Fruit fly (Drosophila melanogaster) whole organism, embryonic: ENCODE results near the gene Ocrl.

Source experiments
- Atf-2 ChIP-seq: fragments of 200-800 bp; sonication (Bioruptor generic); optimal IDR thresholded peaks from 2 replicates; lab custom pipeline; 2016; ENCODE audit warnings: missing biosample characterization, missing genetic modification characterization
- CG10274 ChIP-seq: fragments of 200-800 bp; sonication (Bioruptor generic); optimal IDR thresholded peaks from 3 replicates; lab custom pipeline; 2017; ENCODE audit warnings: missing biosample characterization, mild to moderate bottlenecking, missing genetic modification characterization
- CG11723 ChIP-seq: fragments of 200-800 bp; sonication (Bioruptor generic); optimal IDR thresholded peaks from 2 replicates; lab custom pipeline; 2017; ENCODE audit warnings: missing biosample characterization, mild to moderate bottlenecking, missing genetic modification characterization
- CG12391 ChIP-seq: fragments of 200-800 bp; sonication (Bioruptor generic); optimal IDR thresholded peaks from 3 replicates; lab custom pipeline; 2018; ENCODE audit warnings: missing biosample characterization, mild to moderate bottlenecking, missing genetic modification characterization, moderate library complexity
- CG12769 ChIP-seq: fragments of 200-800 bp; sonication (Bioruptor generic); optimal IDR thresholded peaks from 2 replicates; lab custom pipeline; 2019; ENCODE audit warnings: missing biosample characterization, mild to moderate bottlenecking, missing genetic modification characterization, moderate library complexity
- CG13894 ChIP-seq: fragments of 200-800 bp; sonication (Bioruptor generic); optimal IDR thresholded peaks from 3 replicates; lab custom pipeline; 2018; ENCODE audit warnings: missing biosample characterization, mild to moderate bottlenecking, missing genetic modification characterization, moderate library complexity
- CG14441 ChIP-seq: fragments of 200-800 bp; sonication (Bioruptor generic); IDR thresholded peaks from 2 replicates; pipeline ENCODE4 v1.3.6; 2022; ENCODE audit warnings: missing biosample characterization, missing genetic modification characterization
- CG14667 ChIP-seq: fragments of 200-800 bp; sonication (Bioruptor generic); IDR thresholded peaks from 2 replicates; pipeline ENCODE4 v1.3.6; 2022; ENCODE audit warnings: missing biosample characterization, missing genetic modification characterization
- CG16779 ChIP-seq: fragments of 200-800 bp; sonication (Bioruptor generic); IDR thresholded peaks from 2 replicates; pipeline ENCODE4 v1.3.6; 2022; ENCODE audit warnings: missing biosample characterization, missing genetic modification characterization
- CG16815 ChIP-seq: fragments of 200-800 bp; sonication (Bioruptor generic); optimal IDR thresholded peaks from 3 replicates; lab custom pipeline; 2017; ENCODE audit warnings: missing biosample characterization, mild to moderate bottlenecking, missing genetic modification characterization
- CG17385 ChIP-seq: fragments of 200-800 bp; sonication (Bioruptor generic); optimal IDR thresholded peaks from 3 replicates; lab custom pipeline; 2018; ENCODE audit warnings: missing biosample characterization, mild to moderate bottlenecking, missing genetic modification characterization
- CG34422 ChIP-seq: fragments of 200-800 bp; sonication (Bioruptor generic); IDR thresholded peaks from 3 replicates; pipeline ENCODE4 v1.3.6; 2022; ENCODE audit warnings: missing biosample characterization, missing genetic modification characterization
- CG6175 ChIP-seq: fragments of 200-800 bp; sonication (Bioruptor generic); IDR thresholded peaks from 3 replicates; pipeline ENCODE4 v1.3.6; 2022; ENCODE audit warnings: missing biosample characterization, missing genetic modification characterization
- CG6683 ChIP-seq: fragments of 200-800 bp; sonication (Bioruptor generic); optimal IDR thresholded peaks from 2 replicates; lab custom pipeline; 2017; ENCODE audit warnings: missing biosample characterization, mild to moderate bottlenecking, missing genetic modification characterization, missing genetic modification reagents
- CG7745 ChIP-seq: fragments of 200-800 bp; sonication (Bioruptor generic); optimal IDR thresholded peaks from 2 replicates; lab custom pipeline; 2018; ENCODE audit warnings: missing biosample characterization, mild to moderate bottlenecking, missing genetic modification characterization, moderate library complexity
- CG8281 ChIP-seq: fragments of 200-800 bp; sonication (Bioruptor generic); optimal IDR thresholded peaks from 2 replicates; lab custom pipeline; 2018; ENCODE audit warnings: missing biosample characterization, mild to moderate bottlenecking, missing genetic modification characterization, moderate library complexity
- CG8765 ChIP-seq: fragments of 200-800 bp; sonication (Bioruptor generic); IDR thresholded peaks from 2 replicates; pipeline ENCODE4 v1.3.6; 2022; ENCODE audit warnings: missing biosample characterization, missing genetic modification characterization
- CkIIα-i1 ChIP-seq: fragments of 200-800 bp; sonication (Bioruptor generic); IDR thresholded peaks from 2 replicates; pipeline ENCODE4 v1.3.6; 2022; ENCODE audit warnings: missing biosample characterization, missing genetic modification characterization
- CoRest ChIP-seq: fragments of 200-800 bp; sonication (Bioruptor generic); optimal IDR thresholded peaks from 3 replicates; lab custom pipeline; 2018; ENCODE audit warnings: missing biosample characterization, mild to moderate bottlenecking, missing genetic modification characterization, moderate library complexity
- CrebB ChIP-seq: fragments of 200-800 bp; sonication (Bioruptor generic); optimal IDR thresholded peaks from 3 replicates; lab custom pipeline; 2018; ENCODE audit warnings: missing biosample characterization, mild to moderate bottlenecking, missing genetic modification characterization
- Dad ChIP-seq: fragments of 200-800 bp; sonication (Bioruptor generic); optimal IDR thresholded peaks from 3 replicates; lab custom pipeline; 2016; ENCODE audit warnings: missing biosample characterization, missing genetic modification characterization
- Dek ChIP-seq: fragments of 200-800 bp; sonication (Bioruptor generic); optimal IDR thresholded peaks from 3 replicates; lab custom pipeline; 2019; ENCODE audit warnings: missing biosample characterization, mild to moderate bottlenecking, missing genetic modification characterization, moderate library complexity
- Dip2 ChIP-seq: fragments of 200-800 bp; sonication (Bioruptor generic); IDR thresholded peaks from 2 replicates; pipeline ENCODE4 v1.3.6; 2022; ENCODE audit warnings: missing biosample characterization, missing genetic modification characterization
- E2f2 ChIP-seq: fragments of 200-800 bp; sonication (Bioruptor generic); IDR thresholded peaks from 2 replicates; pipeline ENCODE4 v1.3.6; 2022; ENCODE audit warnings: missing biosample characterization, missing genetic modification characterization
- Fer3 ChIP-seq: fragments of 200-800 bp; sonication (Bioruptor generic); optimal IDR thresholded peaks from 2 replicates; lab custom pipeline; 2018; ENCODE audit warnings: missing biosample characterization, mild to moderate bottlenecking, missing genetic modification characterization, moderate library complexity
- HLH3B ChIP-seq: fragments of 200-800 bp; sonication (Bioruptor generic); IDR thresholded peaks from 2 replicates; pipeline ENCODE4 v1.3.6; 2022; ENCODE audit warnings: missing biosample characterization, missing genetic modification characterization
- Hmx ChIP-seq: fragments of 200-800 bp; sonication (Bioruptor generic); optimal IDR thresholded peaks from 2 replicates; lab custom pipeline; 2016; ENCODE audit warnings: missing biosample characterization, missing genetic modification characterization
- NC2α ChIP-seq: fragments of 200-800 bp; sonication (Bioruptor generic); optimal IDR thresholded peaks from 2 replicates; lab custom pipeline; 2016; ENCODE audit warnings: missing biosample characterization, missing genetic modification characterization
- Oli ChIP-seq: fragments of 200-800 bp; sonication (Bioruptor generic); optimal IDR thresholded peaks from 2 replicates; lab custom pipeline; 2018; ENCODE audit warnings: missing biosample characterization, mild to moderate bottlenecking, missing genetic modification characterization, moderate library complexity
- Scr ChIP-seq: fragments of 200-800 bp; sonication (Bioruptor generic); IDR thresholded peaks from 2 replicates; pipeline ENCODE4 v1.3.6; 2022; ENCODE audit warnings: missing biosample characterization, missing genetic modification characterization; ENCODE audit not compliant: partially characterized antibody
- Sox100B ChIP-seq: fragments of 200-800 bp; sonication (Bioruptor generic); optimal IDR thresholded peaks from 3 replicates; lab custom pipeline; 2018; ENCODE audit warnings: missing biosample characterization, mild to moderate bottlenecking, missing genetic modification characterization
- Tbp ChIP-seq: fragments of >200 bp; optimal IDR thresholded peaks from 2 replicates; lab custom pipeline; 2018; ENCODE audit warnings: missing biosample characterization, missing genetic modification characterization
- Usf ChIP-seq: fragments of 200-800 bp; sonication (Bioruptor generic); optimal IDR thresholded peaks from 2 replicates; lab custom pipeline; 2017; ENCODE audit warnings: missing genotype, missing biosample characterization, missing genetic modification characterization
- Xbp1 ChIP-seq: fragments of 200-800 bp; sonication (Bioruptor generic); optimal IDR thresholded peaks from 3 replicates; lab custom pipeline; 2016; ENCODE audit warnings: missing biosample characterization, mild to moderate bottlenecking, missing genetic modification characterization
- al ChIP-seq: fragments of 200-800 bp; sonication (Bioruptor generic); IDR thresholded peaks from 2 replicates; pipeline ENCODE4 v1.3.6; 2022; ENCODE audit warnings: missing biosample characterization, missing genetic modification characterization
- ash1 ChIP-seq: fragments of 200-800 bp; sonication (Bioruptor generic); optimal IDR thresholded peaks from 2 replicates; lab custom pipeline; 2018; ENCODE audit warnings: missing biosample characterization, mild to moderate bottlenecking, missing genetic modification characterization
- bcd ChIP-seq: fragments of 200-800 bp; sonication (Bioruptor generic); optimal IDR thresholded peaks from 2 replicates; lab custom pipeline; 2017; ENCODE audit warnings: missing biosample characterization, mild to moderate bottlenecking, missing genetic modification characterization
- chn ChIP-seq: fragments of 200-800 bp; sonication (Bioruptor generic); optimal IDR thresholded peaks from 2 replicates; lab custom pipeline; 2016; ENCODE audit warnings: missing biosample characterization, missing genetic modification characterization
- danr ChIP-seq: fragments of 200-800 bp; sonication (Bioruptor generic); IDR thresholded peaks from 2 replicates; pipeline ENCODE4 v1.3.6; 2022; ENCODE audit warnings: missing biosample characterization, missing genetic modification characterization
- eyg ChIP-seq: fragments of 200-800 bp; sonication (Bioruptor generic); optimal IDR thresholded peaks from 3 replicates; lab custom pipeline; 2016; ENCODE audit warnings: missing biosample characterization, missing genetic modification characterization
- ham ChIP-seq: fragments of 200-800 bp; sonication (Bioruptor generic); IDR thresholded peaks from 2 replicates; pipeline ENCODE4 v1.3.6; 2022; ENCODE audit warnings: missing biosample characterization, missing genetic modification characterization
- hth ChIP-seq: fragments of >200 bp; optimal IDR thresholded peaks from 2 replicates; lab custom pipeline; 2017; ENCODE audit warnings: inconsistent platforms
- kay ChIP-seq: fragments of 200-800 bp; sonication (Bioruptor generic); optimal IDR thresholded peaks from 2 replicates; lab custom pipeline; 2016; ENCODE audit warnings: missing biosample characterization, missing genetic modification characterization
- otp ChIP-seq: fragments of 200-800 bp; sonication (Bioruptor generic); IDR thresholded peaks from 3 replicates; pipeline ENCODE4, ENCODE4 v1.3.6; 2022; ENCODE audit warnings: missing biosample characterization, missing genetic modification characterization
- pita ChIP-seq: fragments of 200-800 bp; sonication (Bioruptor generic); optimal IDR thresholded peaks from 2 replicates; lab custom pipeline; 2017; ENCODE audit warnings: missing biosample characterization, mild to moderate bottlenecking, missing genetic modification characterization
- pnt ChIP-seq: fragments of 200-800 bp; sonication (Bioruptor generic); optimal IDR thresholded peaks from 3 replicates; lab custom pipeline; 2016; ENCODE audit warnings: missing biosample characterization, missing genetic modification characterization
- rib ChIP-seq: fragments of 200-800 bp; sonication (Bioruptor generic); IDR thresholded peaks from 2 replicates; pipeline ENCODE4 v1.3.6; 2022; ENCODE audit warnings: missing biosample characterization, missing genetic modification characterization
- ro ChIP-seq: fragments of 200-800 bp; sonication (Bioruptor generic); IDR thresholded peaks from 2 replicates; pipeline ENCODE4 v1.3.6; 2022; ENCODE audit warnings: missing biosample characterization, missing genetic modification characterization
- salm ChIP-seq: fragments of 200-800 bp; sonication (Bioruptor generic); optimal IDR thresholded peaks from 2 replicates; lab custom pipeline; 2018; ENCODE audit warnings: missing biosample characterization, mild to moderate bottlenecking, missing genetic modification characterization
- stc ChIP-seq: fragments of 200-800 bp; sonication (Bioruptor generic); IDR thresholded peaks from 2 replicates; pipeline ENCODE4 v1.3.6; 2022; ENCODE audit warnings: missing biosample characterization, missing genetic modification characterization
- z ChIP-seq: fragments of 200-800 bp; sonication (Bioruptor generic); IDR thresholded peaks from 3 replicates; pipeline ENCODE4 v1.3.6; 2022; ENCODE audit warnings: missing biosample characterization, missing genetic modification characterization

Ocrl gene

dm6 chrX:1877107-1877736 lies 45.6 kb upstream of the Ocrl start, which contains the start of the genes CG14817 and CG14805 (continued):
- TF ChIP-seq CG6683 (GFP tag; lab: Kevin White, UChicago) = peak; percentile 69
- no peak; the same call in 1 of the 2 replicates for TF ChIP-seq al (GFP tag; lab: Robert Waterston, UW)
- no peak for TF ChIP-seq rib (GFP tag; lab: Robert Waterston, UW)
- TF ChIP-seq CG13894 (tag; lab: Kevin White, UChicago) = peak; percentile 80
- TF ChIP-seq CrebB (tag; lab: Kevin White, UChicago) = peak; percentile 90
- peak; percentile 58; the same call in 1 of the 3 replicates for TF ChIP-seq CG34422 (GFP tag; lab: Robert Waterston, UW)
- no peak for TF ChIP-seq ham
- no peak for TF ChIP-seq ro (GFP tag; lab: Robert Waterston, UW)
- TF ChIP-seq NC2α (GFP tag; lab: Kevin White, UChicago) = no peak
- no peak for TF ChIP-seq CG14441
- TF ChIP-seq Atf-2 (GFP tag; lab: Kevin White, UChicago) = no peak
- no peak for TF ChIP-seq CG16815 (GFP tag; lab: Kevin White, UChicago)
- TF ChIP-seq Oli (tag; lab: Kevin White, UChicago) = peak; percentile 45
- no peak for TF ChIP-seq CG7745 (tag; lab: Kevin White, UChicago)
- peak; percentile 57 for TF ChIP-seq E2f2 (GFP tag; lab: Robert Waterston, UW)
- TF ChIP-seq eyg (GFP tag; lab: Kevin White, UChicago) = no peak
- TF ChIP-seq Tbp = no peak
- peak; percentile 43 for TF ChIP-seq CoRest (tag; lab: Kevin White, UChicago)
- TF ChIP-seq Sox100B = no peak
- TF ChIP-seq Usf = peak; percentile 26
- TF ChIP-seq kay (GFP tag; lab: Kevin White, UChicago) = no peak
- TF ChIP-seq otp = 0 out of 3 replicates have a peak, but pooled peaks have one; percentile 48
- TF ChIP-seq chn (GFP tag; lab: Kevin White, UChicago) = no peak
- no peak for TF ChIP-seq CG14667 (GFP tag; lab: Robert Waterston, UW)
- no peak for TF ChIP-seq danr (GFP tag; lab: Robert Waterston, UW)
- no peak for TF ChIP-seq CG8765 (GFP tag; lab: Robert Waterston, UW)
- TF ChIP-seq Dip2 (GFP tag; lab: Robert Waterston, UW) = no peak
- TF ChIP-seq hth (lab: Kevin White, UChicago) = no peak
- peak; percentile 56 for TF ChIP-seq Scr (GFP tag; lab: Robert Waterston, UW)
- 0 out of 2 replicates have a peak, but pooled peaks have one; percentile 2 for TF ChIP-seq CkIIα-i1 (GFP tag; lab: Robert Waterston, UW)
- no peak for TF ChIP-seq CG12769 (tag; lab: Kevin White, UChicago)
- TF ChIP-seq CG6175 (GFP tag; lab: Robert Waterston, UW) = no peak
- peak; percentile 54 for TF ChIP-seq CG10274 (GFP tag; lab: Kevin White, UChicago)
- TF ChIP-seq z (GFP tag; lab: Robert Waterston, UW) = no peak
- peak; percentile 43 for TF ChIP-seq Dek (tag; lab: Kevin White, UChicago)
- peak; percentile 7 for TF ChIP-seq Dad (GFP tag; lab: Kevin White, UChicago)
- TF ChIP-seq salm (tag; lab: Kevin White, UChicago) = peak; percentile 70
- peak; percentile 62 for TF ChIP-seq CG11723 (GFP tag; lab: Kevin White, UChicago)
- 0 out of 2 replicates have a peak, but pooled peaks have one; percentile 33 for TF ChIP-seq HLH3B (GFP tag; lab: Robert Waterston, UW)
- TF ChIP-seq CG16779 (GFP tag; lab: Robert Waterston, UW) = no peak
- peak; percentile 79 for TF ChIP-seq bcd (GFP tag; lab: Kevin White, UChicago)
- TF ChIP-seq stc (GFP tag; lab: Robert Waterston, UW) = peak; percentile 54
- TF ChIP-seq CG12391 (tag; lab: Kevin White, UChicago) = peak; percentile 76
- no peak for TF ChIP-seq pita (GFP tag; lab: Kevin White, UChicago)
- TF ChIP-seq ash1 (GFP tag; lab: Kevin White, UChicago) = peak; percentile 85
- no peak for TF ChIP-seq Hmx (GFP tag; lab: Kevin White, UChicago)
- TF ChIP-seq pnt (GFP tag; lab: Kevin White, UChicago) = no peak
- TF ChIP-seq Xbp1 (GFP tag; lab: Kevin White, UChicago) = peak; percentile 34
- peak; percentile 76 for TF ChIP-seq CG17385 (GFP tag; lab: Kevin White, UChicago)
- no peak for TF ChIP-seq CG8281
- TF ChIP-seq Fer3 = peak; percentile 76
